Worm (Caenorhabditis elegans): ENCODE data around the gene ZK546.4.

Gene ZK546.4

ce11 chrII:4904277-4904676 lies 33.6 kb upstream of the ZK546.4 start (continued):
- TF ChIP-seq F16B12.6 (tag; optimal IDR thresholded peaks at IDR 0.05): peak; percentile 48
- no peak for TF ChIP-seq unc-62 (GFP tag; optimal IDR thresholded peaks at IDR 0.05)
- TF ChIP-seq tbx-2 (tag; optimal IDR thresholded peaks at IDR 0.05): peak; percentile 67
- TF ChIP-seq lsy-2 (tag; optimal IDR thresholded peaks at IDR 0.05): peak; percentile 71 to 86
- TF ChIP-seq irx-1 (tag; optimal IDR thresholded peaks at IDR 0.05): no peak
- TF ChIP-seq zag-1 (tag; optimal IDR thresholded peaks at IDR 0.05): no peak
- TF ChIP-seq grh-1 (GFP tag; IDR thresholded peaks at IDR 0.05): no peak
- TF ChIP-seq unc-98 (GFP tag; IDR thresholded peaks at IDR 0.05): no peak
- TF ChIP-seq ceh-90 (tag; optimal IDR thresholded peaks at IDR 0.05): no peak
- no peak for TF ChIP-seq tlp-1 (tag; optimal IDR thresholded peaks at IDR 0.05)
- TF ChIP-seq egl-27 (tag; optimal IDR thresholded peaks at IDR 0.05): no peak
- no peak for TF ChIP-seq nhr-237 (tag; optimal IDR thresholded peaks at IDR 0.05)
- no peak for TF ChIP-seq pag-3 (tag; optimal IDR thresholded peaks at IDR 0.05; ENCODE audit: borderline replicate concordance, insufficient read depth)
- peak; percentile 56 for TF ChIP-seq jun-1 (tag; optimal IDR thresholded peaks at IDR 0.05)
- no peak for TF ChIP-seq pqm-1 (tag; optimal IDR thresholded peaks at IDR 0.05)
- TF ChIP-seq fkh-8 (tag; optimal IDR thresholded peaks at IDR 0.05): peak; percentile 65
- TF ChIP-seq nhr-85 (tag): no peak
- no peak for TF ChIP-seq ceh-88 (GFP tag; IDR thresholded peaks at IDR 0.05)
- TF ChIP-seq lin-39 (tag; optimal IDR thresholded peaks at IDR 0.05): no peak
- peak; percentile 68 for TF ChIP-seq nhr-47 (tag; optimal IDR thresholded peaks at IDR 0.05)
- no peak for TF ChIP-seq nhr-11 (tag; optimal IDR thresholded peaks at IDR 0.05)
- no peak for TF ChIP-seq mef-2 (tag; optimal IDR thresholded peaks at IDR 0.05)
- TF ChIP-seq aha-1 (tag; optimal IDR thresholded peaks at IDR 0.05): no peak
- TF ChIP-seq nhr-77 (tag; optimal IDR thresholded peaks at IDR 0.05): peak; percentile 31
- TF ChIP-seq unc-130 (tag; optimal IDR thresholded peaks at IDR 0.05): no peak
- TF ChIP-seq nhr-76 (tag; optimal IDR thresholded peaks at IDR 0.05): no peak
- peak in 1 of 6 experiments; percentile 24 for TF ChIP-seq elt-3 (tag; optimal IDR thresholded peaks at IDR 0.05)
- TF ChIP-seq fkh-10 (GFP tag; optimal IDR thresholded peaks at IDR 0.05): peak; percentile 23
- peak in 1 of 2 experiments; percentile 77 for TF ChIP-seq mdl-1 (tag; optimal IDR thresholded peaks at IDR 0.05)
- TF ChIP-seq sox-4 (tag; optimal IDR thresholded peaks at IDR 0.05): no peak
- TF ChIP-seq fkh-4 (tag; optimal IDR thresholded peaks at IDR 0.05; ENCODE audit: borderline replicate concordance): no peak
- peak; percentile 34 for TF ChIP-seq lin-15B (tag; optimal IDR thresholded peaks at IDR 0.05)
- TF ChIP-seq snpc-4 (tag; optimal IDR thresholded peaks at IDR 0.05): peak; percentile 39
- TF ChIP-seq nhr-84 (tag; optimal IDR thresholded peaks at IDR 0.05): no peak
- no peak for TF ChIP-seq sup-37 (GFP tag; optimal IDR thresholded peaks at IDR 0.05)
- peak; percentile 80 for TF ChIP-seq nhr-20 (tag; optimal IDR thresholded peaks at IDR 0.05)
- no peak for TF ChIP-seq zip-4 (GFP tag; optimal IDR thresholded peaks at IDR 0.05)
- TF ChIP-seq lir-3 (tag; optimal IDR thresholded peaks at IDR 0.05; ENCODE audit: poor library complexity): peak; percentile 35
- TF ChIP-seq ama-1 (optimal IDR thresholded peaks at IDR 0.05): no peak
- no peak for TF ChIP-seq C04F5.9 (tag; optimal IDR thresholded peaks at IDR 0.05)
- no peak for TF ChIP-seq nhr-12 (tag; optimal IDR thresholded peaks at IDR 0.05)
- TF ChIP-seq vab-15 (tag; optimal IDR thresholded peaks at IDR 0.05): no peak
- peak; percentile 32 for TF ChIP-seq ztf-4 (tag; optimal IDR thresholded peaks at IDR 0.05)
- no peak for TF ChIP-seq aly-2 (tag; optimal IDR thresholded peaks at IDR 0.05)
- no peak for TF ChIP-seq efl-3 (GFP tag; optimal IDR thresholded peaks at IDR 0.05)
- TF ChIP-seq skn-1 (tag; optimal IDR thresholded peaks at IDR 0.05): peak; percentile 85
- peak; percentile 77 for TF ChIP-seq snu-23 (GFP tag; optimal IDR thresholded peaks at IDR 0.05)
- TF ChIP-seq hlh-4 (tag; optimal IDR thresholded peaks at IDR 0.05): no peak
- peak; percentile 80 for TF ChIP-seq nhr-71 (tag; optimal IDR thresholded peaks at IDR 0.05)
- TF ChIP-seq pax-3 (tag; optimal IDR thresholded peaks at IDR 0.05): no peak
- TF ChIP-seq ceh-63 (GFP tag; optimal IDR thresholded peaks at IDR 0.05): no peak
- TF ChIP-seq lin-13 (GFP tag; optimal IDR thresholded peaks at IDR 0.05): peak; percentile 34
- no peak for TF ChIP-seq ets-5 (GFP tag; IDR thresholded peaks at IDR 0.05)
- TF ChIP-seq mep-1 (tag; optimal IDR thresholded peaks at IDR 0.05): peak; percentile 85
- no peak for TF ChIP-seq ztf-11 (tag; optimal IDR thresholded peaks at IDR 0.05)
